Worm (Caenorhabditis elegans): ENCODE measurements around the gene str-3.

str-3 gene

ce11 chrIV:11089527-11089926, 10.6 kb downstream of the str-3 start, which contains the start of gene M7.7:
Gene M7.7, plus strand, starts transcription at chrIV:11089827.
- TF ChIP-seq klf-2 (GFP tag; conservative IDR thresholded peaks at IDR 0.05) (no peak), ref-1 (GFP tag; conservative IDR thresholded peaks at IDR 0.05) (no peak), med-1 (GFP tag; optimal IDR thresholded peaks at IDR 0.05; ENCODE audit: insufficient read depth) (no peak), T22C8.4 (GFP tag; IDR thresholded peaks at IDR 0.05) (no peak), cog-1 (tag; optimal IDR thresholded peaks at IDR 0.05) (no peak), flt-1 (GFP tag; IDR thresholded peaks at IDR 0.05) (no peak), ztf-29 (GFP tag; IDR thresholded peaks at IDR 0.05) (no peak), tab-1 (GFP tag; IDR thresholded peaks at IDR 0.05) (no peak)

ce11 chrIV:11083609-11084008, 16.6 kb downstream of the str-3 start, which contains the start of gene klc-1:
Gene klc-1, plus strand, starts transcription at chrIV:11083735.
- TF ChIP-seq tab-1 (GFP tag; IDR thresholded peaks at IDR 0.05) = no peak

- peak; percentile 63 for TF ChIP-seq cog-1 (tag; optimal IDR thresholded peaks at IDR 0.05)
- TF ChIP-seq T22C8.4 (GFP tag; IDR thresholded peaks at IDR 0.05) = peak; percentile 91
- TF ChIP-seq flt-1 (GFP tag; IDR thresholded peaks at IDR 0.05) = no peak
- TF ChIP-seq med-1 (GFP tag; optimal IDR thresholded peaks at IDR 0.05; ENCODE audit: insufficient read depth) = no peak
- TF ChIP-seq ztf-29 (GFP tag; IDR thresholded peaks at IDR 0.05) = no peak
- TF ChIP-seq ztf-23 (GFP tag; IDR thresholded peaks at IDR 0.05) = peak; percentile 70
These were observed 17.4 kb downstream of the str-3 start for ce11 chrIV:11082789-11083235.

- TF ChIP-seq med-1 (GFP tag; optimal IDR thresholded peaks at IDR 0.05; ENCODE audit: insufficient read depth) (no peak), flt-1 (GFP tag; IDR thresholded peaks at IDR 0.05) (no peak), klf-2 (GFP tag; conservative IDR thresholded peaks at IDR 0.05) (no peak), ztf-23 (GFP tag; IDR thresholded peaks at IDR 0.05) (no peak), ref-1 (GFP tag; conservative IDR thresholded peaks at IDR 0.05) (no peak), tab-1 (GFP tag; IDR thresholded peaks at IDR 0.05) (no peak)
These were observed 18.0 kb downstream of the str-3 start, which contains the start of gene let-70 for ce11 chrIV:11082153-11082552. Gene let-70, minus strand, starts transcription at chrIV:11082253.

ce11 chrIV:11080823-11081285, 19.3 kb downstream of the str-3 start, which contains the start of gene atg-7:
Gene atg-7, minus strand, starts transcription at chrIV:11081055.
- no peak for TF ChIP-seq T22C8.4 (GFP tag; IDR thresholded peaks at IDR 0.05)
- TF ChIP-seq tab-1 (GFP tag; IDR thresholded peaks at IDR 0.05) = no peak
- no peak for TF ChIP-seq flt-1 (GFP tag; IDR thresholded peaks at IDR 0.05)
- TF ChIP-seq ref-1 (GFP tag; conservative IDR thresholded peaks at IDR 0.05) = no peak
- TF ChIP-seq ztf-29 (GFP tag; IDR thresholded peaks at IDR 0.05) = no peak

- no peak for TF ChIP-seq klf-2 (GFP tag; conservative IDR thresholded peaks at IDR 0.05)
- TF ChIP-seq med-1 (GFP tag; optimal IDR thresholded peaks at IDR 0.05; ENCODE audit: insufficient read depth) = no peak
- no peak for TF ChIP-seq ref-1 (GFP tag; conservative IDR thresholded peaks at IDR 0.05)
- no peak for TF ChIP-seq tab-1 (GFP tag; IDR thresholded peaks at IDR 0.05)
These were observed 21.7 kb downstream of the str-3 start, which contains the start of gene Y5F2A.4 for ce11 chrIV:11078482-11078881. Gene Y5F2A.4, minus strand, starts transcription at chrIV:11078582.

ce11 chrIV:11068314-11068713, 31.9 kb downstream of the str-3 start:
- no peak for TF ChIP-seq tab-1 (GFP tag; IDR thresholded peaks at IDR 0.05)
- TF ChIP-seq ztf-29 (GFP tag; IDR thresholded peaks at IDR 0.05) = no peak
- TF ChIP-seq klf-2 (GFP tag; conservative IDR thresholded peaks at IDR 0.05) = no peak
- TF ChIP-seq med-1 (GFP tag; optimal IDR thresholded peaks at IDR 0.05; ENCODE audit: insufficient read depth) = no peak
- no peak for TF ChIP-seq T22C8.4 (GFP tag; IDR thresholded peaks at IDR 0.05)
- TF ChIP-seq ztf-23 (GFP tag; IDR thresholded peaks at IDR 0.05) = no peak
- no peak for TF ChIP-seq flt-1 (GFP tag; IDR thresholded peaks at IDR 0.05)
- no peak for TF ChIP-seq cog-1 (tag; optimal IDR thresholded peaks at IDR 0.05)
- TF ChIP-seq ref-1 (GFP tag; conservative IDR thresholded peaks at IDR 0.05) = no peak

ce11 chrIV:11067003-11067402, 33.2 kb downstream of the str-3 start, which contains the start of gene ttr-17:
Gene ttr-17, minus strand, starts transcription at chrIV:11067026.
- TF ChIP-seq T22C8.4 (GFP tag; IDR thresholded peaks at IDR 0.05) = no peak
- TF ChIP-seq med-1 (GFP tag; optimal IDR thresholded peaks at IDR 0.05; ENCODE audit: insufficient read depth) = no peak
- TF ChIP-seq tab-1 (GFP tag; IDR thresholded peaks at IDR 0.05) = no peak
- TF ChIP-seq ztf-29 (GFP tag; IDR thresholded peaks at IDR 0.05) = no peak
- no peak for TF ChIP-seq klf-2 (GFP tag; conservative IDR thresholded peaks at IDR 0.05)
- no peak for TF ChIP-seq cog-1 (tag; optimal IDR thresholded peaks at IDR 0.05)
- TF ChIP-seq ref-1 (GFP tag; conservative IDR thresholded peaks at IDR 0.05) = no peak
- TF ChIP-seq ztf-23 (GFP tag; IDR thresholded peaks at IDR 0.05) = no peak
- TF ChIP-seq flt-1 (GFP tag; IDR thresholded peaks at IDR 0.05) = no peak

- TF ChIP-seq cog-1 (tag; optimal IDR thresholded peaks at IDR 0.05) (no peak), flt-1 (GFP tag; IDR thresholded peaks at IDR 0.05) (0 out of 2 replicates have a peak, but pooled peaks have one; percentile 5)
These were observed 36.2 kb downstream of the str-3 start, which contains the start of gene ttr-16 for ce11 chrIV:11063962-11064361. Gene ttr-16, minus strand, starts transcription at chrIV:11064137.

ce11 chrIV:11062984-11063613, 37.1 kb downstream of the str-3 start:
- no peak for TF ChIP-seq med-1 (GFP tag; optimal IDR thresholded peaks at IDR 0.05; ENCODE audit: insufficient read depth)
- TF ChIP-seq T22C8.4 (GFP tag; IDR thresholded peaks at IDR 0.05) = no peak
- no peak for TF ChIP-seq tab-1 (GFP tag; IDR thresholded peaks at IDR 0.05)
- TF ChIP-seq cog-1 (tag; optimal IDR thresholded peaks at IDR 0.05) = no peak
- TF ChIP-seq ztf-29 (GFP tag; IDR thresholded peaks at IDR 0.05) = no peak
- TF ChIP-seq ref-1 (GFP tag; conservative IDR thresholded peaks at IDR 0.05) = no peak
- no peak for TF ChIP-seq flt-1 (GFP tag; IDR thresholded peaks at IDR 0.05)
- TF ChIP-seq ztf-23 (GFP tag; IDR thresholded peaks at IDR 0.05) = no peak
- no peak for TF ChIP-seq klf-2 (GFP tag; conservative IDR thresholded peaks at IDR 0.05)
